Fruit fly (Drosophila melanogaster) whole organism, pupa: Measurements from ENCODE around the gene CG13983.

Experiments used
- CG12605 ChIP-seq: fragments of 200-800 bp; sonication (Bioruptor generic); IDR thresholded peaks from 2 replicates; pipeline ENCODE4 v1.3.6; 2022; ENCODE audit warnings: missing biosample characterization, missing genetic modification characterization
- CG13204 ChIP-seq: fragments of 200-800 bp; sonication (Bioruptor generic); optimal IDR thresholded peaks from 2 replicates; lab custom pipeline; 2018; ENCODE audit warnings: missing biosample characterization, mild to moderate bottlenecking, missing genetic modification characterization, moderate library complexity
- CG34367 ChIP-seq: fragments of 200-800 bp; sonication (Bioruptor generic); optimal IDR thresholded peaks from 2 replicates; lab custom pipeline; 2018; ENCODE audit warnings: missing biosample characterization, mild to moderate bottlenecking, missing genetic modification characterization
- CG4496 ChIP-seq: fragments of 200-800 bp; sonication (Bioruptor generic); IDR thresholded peaks from 3 replicates; pipeline ENCODE4 v1.3.6; 2022; ENCODE audit warnings: missing biosample characterization, missing genetic modification characterization
- CG9948 ChIP-seq: fragments of 200-800 bp; sonication (Bioruptor generic); optimal IDR thresholded peaks from 2 replicates; lab custom pipeline; 2018; ENCODE audit warnings: missing biosample characterization, mild to moderate bottlenecking, missing genetic modification characterization, moderate library complexity
- D1 ChIP-seq: fragments of 200-800 bp; sonication (Bioruptor generic); optimal IDR thresholded peaks from 2 replicates; lab custom pipeline; 2018; ENCODE audit warnings: missing biosample characterization, mild to moderate bottlenecking, missing genetic modification characterization, moderate library complexity
- EcR ChIP-seq: fragments of 200-800 bp; sonication (Bioruptor generic); optimal IDR thresholded peaks from 3 replicates; lab custom pipeline; 2019; ENCODE audit warnings: missing biosample characterization, missing genetic modification characterization, mild to moderate bottlenecking, moderate library complexity, missing genetic modification reagents
- Snoo ChIP-seq: fragments of 200-800 bp; sonication (Bioruptor generic); optimal IDR thresholded peaks from 3 replicates; lab custom pipeline; 2017; ENCODE audit warnings: missing biosample characterization, mild to moderate bottlenecking, missing genetic modification characterization, inconsistent platforms
- gl ChIP-seq: fragments of 200-800 bp; sonication (Bioruptor generic); optimal IDR thresholded peaks from 2 replicates; lab custom pipeline; 2018; ENCODE audit warnings: missing biosample characterization, mild to moderate bottlenecking, missing genetic modification characterization

dm6 chr2L:6218669-6219406 lies 45.5 kb downstream of the CG13983 start:
- no peak for TF ChIP-seq EcR
- no peak for TF ChIP-seq CG13204
- TF ChIP-seq gl, result no peak
- no peak for TF ChIP-seq CG4496
- no peak for TF ChIP-seq Snoo (tag; lab: Kevin White, UChicago)
- TF ChIP-seq CG12605 (GFP tag; lab: Robert Waterston, UW), result no peak
- TF ChIP-seq CG34367 (tag; lab: Kevin White, UChicago), result no peak
- TF ChIP-seq CG9948 (tag; lab: Kevin White, UChicago), result no peak
- no peak for TF ChIP-seq D1 (tag; lab: Kevin White, UChicago)
